Worm (Caenorhabditis elegans): ENCODE results near the gene F59E11.5.

F59E11.5 gene

ce11 chrV:8964055-8964758, 30.7 kb upstream of the F59E11.5 start, which contains the start of gene nhr-44:
Gene nhr-44, minus strand, starts transcription at chrV:8964105.
- TF ChIP-seq unc-62 (GFP tag; optimal IDR thresholded peaks at IDR 0.05) (no peak), lin-32 (GFP tag; optimal IDR thresholded peaks at IDR 0.05) (no peak), elt-1 (tag; optimal IDR thresholded peaks at IDR 0.05; ENCODE audit: borderline replicate concordance, insufficient read depth) (peak; percentile 18), ceh-39 (tag; optimal IDR thresholded peaks at IDR 0.05) (no peak), unc-120 (tag; optimal IDR thresholded peaks at IDR 0.05; ENCODE audit: poor library complexity, severe bottlenecking) (no peak), pha-4 (tag; optimal IDR thresholded peaks at IDR 0.05) (peak; percentile 50), ces-1 (GFP tag; optimal IDR thresholded peaks at IDR 0.05) (no peak), ceh-83 (GFP tag; optimal IDR thresholded peaks at IDR 0.05) (no peak), mls-2 (tag; optimal IDR thresholded peaks at IDR 0.05) (no peak), nhr-12 (tag; optimal IDR thresholded peaks at IDR 0.05) (no peak), cnd-1 (tag; optimal IDR thresholded peaks at IDR 0.05) (no peak), nhr-28 (tag; optimal IDR thresholded peaks at IDR 0.05) (no peak)

- no peak for TF ChIP-seq tbx-8 (GFP tag; optimal IDR thresholded peaks at IDR 0.05)
- TF ChIP-seq ceh-39 (tag; optimal IDR thresholded peaks at IDR 0.05): no peak
- TF ChIP-seq pha-4 (tag; optimal IDR thresholded peaks at IDR 0.05): no peak
- no peak for TF ChIP-seq nhr-28 (tag; optimal IDR thresholded peaks at IDR 0.05)
- no peak for TF ChIP-seq ceh-43 (GFP tag; optimal IDR thresholded peaks at IDR 0.05)
- no peak for TF ChIP-seq M03D4.4 (tag; optimal IDR thresholded peaks at IDR 0.05)
- TF ChIP-seq zip-8 (tag; optimal IDR thresholded peaks at IDR 0.05): no peak
These were observed 28.8 kb upstream of the F59E11.5 start, which contains the start of gene nhr-219 for ce11 chrV:8966086-8966485. Gene nhr-219, minus strand, starts transcription at chrV:8966186.

ce11 chrV:8972271-8972670, 22.6 kb upstream of the F59E11.5 start, which contains the start of gene nhr-195:
Gene nhr-195, minus strand, starts transcription at chrV:8972371.
- TF ChIP-seq ceh-39 (tag; optimal IDR thresholded peaks at IDR 0.05) (no peak), cnd-1 (tag; optimal IDR thresholded peaks at IDR 0.05) (no peak), nhr-237 (tag; optimal IDR thresholded peaks at IDR 0.05) (no peak), elt-3 (tag; optimal IDR thresholded peaks at IDR 0.05) (no peak), sem-2 (GFP tag; optimal IDR thresholded peaks at IDR 0.05) (no peak), blmp-1 (tag; optimal IDR thresholded peaks at IDR 0.05) (no peak), ceh-83 (GFP tag; optimal IDR thresholded peaks at IDR 0.05) (no peak), M03D4.4 (tag; optimal IDR thresholded peaks at IDR 0.05) (no peak), lin-13 (tag; optimal IDR thresholded peaks at IDR 0.05) (no peak), sptf-1 (tag; optimal IDR thresholded peaks at IDR 0.05) (no peak), bed-3 (GFP tag; optimal IDR thresholded peaks at IDR 0.05) (no peak), mep-1 (tag; optimal IDR thresholded peaks at IDR 0.05) (no peak), nhr-12 (tag; optimal IDR thresholded peaks at IDR 0.05) (no peak), snpc-4 (tag; optimal IDR thresholded peaks at IDR 0.05) (no peak), ztf-11 (tag; optimal IDR thresholded peaks at IDR 0.05) (no peak), unc-39 (tag; optimal IDR thresholded peaks at IDR 0.05) (no peak), unc-120 (tag; optimal IDR thresholded peaks at IDR 0.05; ENCODE audit: poor library complexity, severe bottlenecking) (no peak)

ce11 chrV:8974889-8975422, 19.9 kb upstream of the F59E11.5 start, which contains the start of gene nhr-143:
Gene nhr-143, minus strand, starts transcription at chrV:8974939.
- no peak for TF ChIP-seq nhr-2 (tag; optimal IDR thresholded peaks at IDR 0.05)
- no peak for TF ChIP-seq ces-1 (GFP tag; optimal IDR thresholded peaks at IDR 0.05)
- no peak for TF ChIP-seq ham-2 (GFP tag; optimal IDR thresholded peaks at IDR 0.05)
- no peak for TF ChIP-seq ceh-83 (GFP tag; optimal IDR thresholded peaks at IDR 0.05)
- TF ChIP-seq lin-32 (GFP tag; optimal IDR thresholded peaks at IDR 0.05): no peak
- TF ChIP-seq M03D4.4 (tag; optimal IDR thresholded peaks at IDR 0.05): no peak
- no peak for TF ChIP-seq pha-4 (tag; optimal IDR thresholded peaks at IDR 0.05)
- no peak for TF ChIP-seq lin-13 (tag; optimal IDR thresholded peaks at IDR 0.05)
- TF ChIP-seq flh-1 (GFP tag; optimal IDR thresholded peaks at IDR 0.05): no peak
- TF ChIP-seq unc-120 (tag; optimal IDR thresholded peaks at IDR 0.05; ENCODE audit: poor library complexity, severe bottlenecking): no peak
- no peak for TF ChIP-seq unc-39 (tag; optimal IDR thresholded peaks at IDR 0.05)
- TF ChIP-seq blmp-1 (tag; optimal IDR thresholded peaks at IDR 0.05): no peak
- no peak for TF ChIP-seq drap-1 (GFP tag; optimal IDR thresholded peaks at IDR 0.05)

Measured in whole organism, mixed stage, embryonic.